Worm (Caenorhabditis elegans): Measurements from ENCODE around the gene mttu-1.

- TF ChIP-seq unc-3 (GFP tag; conservative IDR thresholded peaks at IDR 0.05): no peak
- no peak for TF ChIP-seq unc-3 (tag; optimal IDR thresholded peaks at IDR 0.05)
- peak; percentile 84 for TF ChIP-seq tbx-2 (tag; optimal IDR thresholded peaks at IDR 0.05)
- TF ChIP-seq ztf-16 (tag; optimal IDR thresholded peaks at IDR 0.05): no peak
- no peak for TF ChIP-seq fkh-10 (GFP tag; optimal IDR thresholded peaks at IDR 0.05)
- no peak for TF ChIP-seq nhr-11 (tag; optimal IDR thresholded peaks at IDR 0.05)
- TF ChIP-seq ceh-9 (tag; optimal IDR thresholded peaks at IDR 0.05): no peak
- no peak for TF ChIP-seq lin-11 (tag; optimal IDR thresholded peaks at IDR 0.05)
- TF ChIP-seq ceh-6 (GFP tag; optimal IDR thresholded peaks at IDR 0.05): no peak
- no peak for TF ChIP-seq dve-1 (tag; optimal IDR thresholded peaks at IDR 0.05)
- no peak for TF ChIP-seq dmd-4 (tag; optimal IDR thresholded peaks at IDR 0.05; ENCODE audit: borderline replicate concordance)
Observed at ce11 chrIV:11314885-11315284, 18.2 kb upstream of the mttu-1 start, which contains the start of the genes B0035.3, B0035.22 and pfd-4.

Measured in whole organism, late embryonic.